Fruit fly (Drosophila melanogaster) whole organism, adult: ENCODE measurements around the gene CG43117.

Experiments used
- CG11617 ChIP-seq: fragments of 200-800 bp; sonication (Bioruptor generic); optimal IDR thresholded peaks from 2 replicates; lab custom pipeline; 2017; ENCODE audit warnings: mild to moderate bottlenecking, missing biosample characterization, missing genetic modification reagents, missing genetic modification characterization
- CG12768 ChIP-seq: fragments of 200-800 bp; sonication (Bioruptor generic); optimal IDR thresholded peaks from 2 replicates; lab custom pipeline; 2017; ENCODE audit warnings: missing biosample characterization, missing genetic modification characterization, mild to moderate bottlenecking, moderate library complexity, missing genetic modification reagents
- CG14711 ChIP-seq: fragments of 200-800 bp; sonication (Bioruptor generic); optimal IDR thresholded peaks from 2 replicates; lab custom pipeline; 2018; ENCODE audit warnings: missing biosample characterization, mild to moderate bottlenecking, missing genetic modification characterization, moderate library complexity
- CG1620 ChIP-seq: fragments of 200-800 bp; sonication (Bioruptor generic); optimal IDR thresholded peaks from 2 replicates; lab custom pipeline; 2016; ENCODE audit warnings: missing biosample characterization, missing genetic modification characterization
- CG33017 ChIP-seq: fragments of 200-800 bp; sonication (Bioruptor generic); optimal IDR thresholded peaks from 2 replicates; lab custom pipeline; 2018; ENCODE audit warnings: missing biosample characterization, mild to moderate bottlenecking, missing genetic modification characterization, moderate library complexity
- CG5204 ChIP-seq: fragments of 200-800 bp; sonication (Bioruptor generic); optimal IDR thresholded peaks from 2 replicates; lab custom pipeline; 2016; ENCODE audit warnings: missing biosample characterization, missing genetic modification characterization
- CG7045 ChIP-seq: fragments of 200-800 bp; sonication (Bioruptor generic); optimal IDR thresholded peaks from 2 replicates; lab custom pipeline; 2017; ENCODE audit warnings: missing biosample characterization, mild to moderate bottlenecking, missing genetic modification characterization
- CG7101 ChIP-seq: fragments of 200-800 bp; sonication (Bioruptor generic); optimal IDR thresholded peaks from 2 replicates; lab custom pipeline; 2018; ENCODE audit warnings: missing biosample characterization, mild to moderate bottlenecking, missing genetic modification characterization, moderate library complexity
- Clk ChIP-seq: fragments of 200-800 bp; sonication (Bioruptor generic); optimal IDR thresholded peaks from 2 replicates; lab custom pipeline; 2017; ENCODE audit warnings: missing biosample characterization, missing genetic modification characterization
- Crg-1 ChIP-seq: fragments of 200-800 bp; sonication (Bioruptor generic); optimal IDR thresholded peaks from 2 replicates; lab custom pipeline; 2016; ENCODE audit warnings: missing biosample characterization, missing genetic modification characterization
- Hr96 ChIP-seq: fragments of 200-800 bp; sonication (Bioruptor generic); optimal IDR thresholded peaks from 2 replicates; lab custom pipeline; 2016; ENCODE audit warnings: missing biosample characterization, missing genetic modification characterization
- Mnt ChIP-seq: fragments of 200-800 bp; sonication (Bioruptor generic); optimal IDR thresholded peaks from 2 replicates; lab custom pipeline; 2016; ENCODE audit warnings: missing biosample characterization, mild to moderate bottlenecking, missing genetic modification characterization
- bab1 ChIP-seq: fragments of 200-800 bp; sonication (Bioruptor generic); optimal IDR thresholded peaks from 3 replicates; lab custom pipeline; 2019; ENCODE audit warnings: missing biosample characterization, mild to moderate bottlenecking, missing genetic modification characterization, moderate library complexity
- cic ChIP-seq: fragments of 200-800 bp; sonication (Bioruptor generic); optimal IDR thresholded peaks from 2 replicates; lab custom pipeline; 2017; ENCODE audit warnings: missing biosample characterization, mild to moderate bottlenecking, missing genetic modification characterization, moderate library complexity
- cnc ChIP-seq, 2 experiments: fragments of >200 bp; optimal IDR thresholded peaks; 2 replicates each; lab custom pipeline; 2017
- kay ChIP-seq: fragments of 200-800 bp; sonication (Bioruptor generic); peaks from one replicate; lab custom pipeline; 2016; ENCODE audit warnings: missing biosample characterization, missing genetic modification characterization, borderline replicate concordance
- ovo ChIP-seq: fragments of 200-800 bp; sonication (Bioruptor generic); optimal IDR thresholded peaks from 2 replicates; lab custom pipeline; 2016; ENCODE audit warnings: missing biosample characterization, missing genetic modification characterization
- pad ChIP-seq: fragments of 200-800 bp; sonication (Bioruptor generic); optimal IDR thresholded peaks from 3 replicates; lab custom pipeline; 2017; ENCODE audit warnings: missing biosample characterization, missing genetic modification characterization, mild to moderate bottlenecking, moderate library complexity, missing genetic modification reagents
- tj ChIP-seq: fragments of 200-800 bp; sonication (Bioruptor generic); optimal IDR thresholded peaks from 3 replicates; lab custom pipeline; 2017; ENCODE audit warnings: missing biosample characterization, mild to moderate bottlenecking, missing genetic modification characterization, moderate library complexity
- toe ChIP-seq: fragments of 200-800 bp; sonication (Bioruptor generic); optimal IDR thresholded peaks from 2 replicates; lab custom pipeline; 2016; ENCODE audit warnings: missing biosample characterization, missing genetic modification characterization

Gene CG43117

DNA sequence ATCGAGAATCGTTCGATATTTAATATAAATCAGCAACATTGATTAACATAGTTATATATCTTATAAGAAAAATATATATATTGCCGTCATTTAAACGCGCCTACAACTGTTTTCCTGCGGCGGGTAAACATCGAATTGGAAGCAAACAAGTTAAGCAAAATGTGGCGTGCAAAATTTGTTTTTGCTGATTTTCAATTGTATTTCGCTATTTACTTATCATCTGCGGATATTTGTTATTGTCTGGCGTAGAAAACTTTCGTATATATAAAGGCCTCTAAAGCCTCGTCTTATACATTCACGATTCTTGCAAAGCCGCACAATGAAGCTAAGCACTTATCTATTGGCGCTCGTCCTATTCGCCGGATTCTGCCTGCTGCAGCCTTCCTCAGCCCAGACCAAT is at the start of gene CG43117:
Gene CG43117 (plus strand): TSS at position 301 of the 400 bp plus-strand sequence.
- no peak for TF ChIP-seq CG33017 (tag; lab: Kevin White, UChicago)
- no peak for TF ChIP-seq ovo (GFP tag; lab: Kevin White, UChicago)
- TF ChIP-seq toe (GFP tag; lab: Kevin White, UChicago), result no peak

DNA sequence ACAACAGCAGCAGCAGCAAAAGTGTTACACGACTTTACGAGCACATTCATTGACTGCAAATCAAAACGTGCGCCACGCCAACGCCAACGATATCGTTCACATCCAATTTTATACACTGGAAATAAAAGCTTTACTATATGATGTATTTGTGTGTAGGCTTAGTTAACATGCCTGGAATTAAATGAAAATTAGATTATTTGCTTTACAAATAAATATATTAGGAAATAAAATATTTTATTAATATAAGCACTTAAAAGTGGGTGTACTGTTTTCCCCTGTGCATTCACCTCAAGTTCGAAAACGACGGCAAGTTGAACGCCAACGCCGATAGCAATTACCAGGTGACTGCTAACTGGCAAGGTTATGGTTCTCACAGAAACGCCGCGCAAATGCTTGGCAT is 44.8 kb upstream of the CG43117 start:
- TF ChIP-seq kay (GFP tag; lab: Kevin White, UChicago) (no peak), CG12768 (GFP tag; lab: Kevin White, UChicago) (no peak), CG33017 (tag; lab: Kevin White, UChicago) (no peak), CG7045 (no peak), CG11617 (GFP tag; lab: Kevin White, UChicago) (no peak), pad (GFP tag; lab: Kevin White, UChicago) (no peak)

DNA sequence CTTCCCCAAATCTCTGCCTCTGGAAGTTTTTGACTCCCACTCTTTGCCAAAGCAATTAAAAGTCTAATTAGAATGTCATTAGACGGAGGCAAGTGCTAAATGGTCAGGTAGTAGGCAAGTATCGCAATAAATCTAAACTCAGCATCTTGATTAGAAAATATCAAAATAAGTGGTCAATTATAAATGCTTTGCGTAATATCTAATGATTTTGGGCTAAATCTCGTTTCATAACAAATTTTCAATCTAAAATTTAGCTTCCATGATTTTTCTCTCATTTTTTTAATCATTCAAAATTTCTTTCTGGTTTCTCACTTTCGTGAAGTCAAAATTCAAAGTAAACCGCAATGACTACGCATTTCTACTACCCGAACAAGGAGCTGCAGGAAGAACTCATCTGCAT is 40.8 kb upstream of the CG43117 start, which contains the start of gene Ald2:
Gene Ald2 (plus strand): TSS at position 301 of the 400 bp plus-strand sequence.
- no peak for TF ChIP-seq kay (GFP tag; lab: Kevin White, UChicago)
- TF ChIP-seq cic (GFP tag; lab: Kevin White, UChicago), result no peak
- no peak for TF ChIP-seq CG7101 (tag; lab: Kevin White, UChicago)
- TF ChIP-seq cnc (optimal IDR thresholded peaks at IDR 0.05; lab: Kevin White, UChicago), result no peak
- no peak for TF ChIP-seq bab1
- no peak for TF ChIP-seq CG5204 (GFP tag; lab: Kevin White, UChicago)
- no peak for TF ChIP-seq toe (GFP tag; lab: Kevin White, UChicago)

DNA sequence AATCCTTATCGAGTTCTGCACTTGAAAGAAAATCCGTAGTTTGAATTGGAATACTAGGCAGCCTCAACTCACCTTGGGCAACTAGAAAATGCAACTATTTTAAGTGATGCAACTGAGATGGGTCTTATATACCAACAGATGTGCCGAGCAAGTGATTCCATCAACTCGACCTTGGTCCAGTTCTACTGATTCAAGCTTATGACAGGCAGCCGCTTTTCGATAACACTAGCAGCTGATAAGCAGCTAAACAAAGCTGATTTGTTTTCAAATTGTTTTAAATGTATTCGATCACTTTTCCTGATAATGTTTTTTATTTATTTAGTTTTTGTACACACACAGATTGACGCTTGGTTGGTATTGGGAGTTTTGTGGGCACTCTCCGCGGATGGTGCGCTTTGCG is 29.6 kb upstream of the CG43117 start, which contains the start of gene CG6503:
Gene CG6503 (minus strand): TSS at position 101 of the 400 bp plus-strand sequence.
- TF ChIP-seq Mnt (GFP tag; lab: Kevin White, UChicago), result no peak
- no peak for TF ChIP-seq CG14711 (tag; lab: Kevin White, UChicago)
- no peak for TF ChIP-seq cnc (optimal IDR thresholded peaks at IDR 0.05; lab: Kevin White, UChicago)
- TF ChIP-seq Clk (GFP tag; lab: Kevin White, UChicago), result no peak

DNA sequence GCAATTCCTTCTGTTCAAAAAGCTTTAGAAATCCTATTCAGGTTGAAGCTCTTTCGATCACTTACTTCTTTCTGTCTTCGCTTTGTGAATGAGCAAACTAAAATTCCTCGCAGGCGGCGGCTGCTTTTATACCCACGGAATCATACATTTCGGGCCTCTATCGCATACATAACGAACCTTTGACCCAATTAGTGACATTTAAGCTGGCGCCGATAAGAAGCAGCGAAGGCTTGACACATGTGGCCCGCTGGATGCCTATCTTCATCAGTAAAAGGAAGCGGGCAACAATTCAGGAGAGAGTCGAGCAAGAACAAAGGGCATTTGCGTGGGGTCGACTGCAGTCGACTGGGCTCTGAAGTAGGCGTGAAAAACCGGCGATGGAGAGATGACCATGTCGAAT is 28.9 kb upstream of the CG43117 start, which contains the start of gene CG34291:
Gene CG34291 (minus strand): TSS at position 101 of the 400 bp plus-strand sequence.
- no peak for TF ChIP-seq CG33017 (tag; lab: Kevin White, UChicago)
- TF ChIP-seq tj (GFP tag; lab: Kevin White, UChicago), result no peak
- no peak for TF ChIP-seq Mnt (GFP tag; lab: Kevin White, UChicago)
- no peak for TF ChIP-seq pad (GFP tag; lab: Kevin White, UChicago)
- no peak for TF ChIP-seq cnc (optimal IDR thresholded peaks at IDR 0.05; lab: Kevin White, UChicago)
- TF ChIP-seq Clk (GFP tag; lab: Kevin White, UChicago), result no peak
- TF ChIP-seq CG14711 (tag; lab: Kevin White, UChicago), result no peak
- no peak for TF ChIP-seq ovo (GFP tag; lab: Kevin White, UChicago)
- no peak for TF ChIP-seq CG7101 (tag; lab: Kevin White, UChicago)
- no peak for TF ChIP-seq CG12768 (GFP tag; lab: Kevin White, UChicago)
- no peak for TF ChIP-seq Hr96
- TF ChIP-seq cic (GFP tag; lab: Kevin White, UChicago), result no peak
- TF ChIP-seq kay (GFP tag; lab: Kevin White, UChicago), result no peak
- no peak for TF ChIP-seq Crg-1 (GFP tag; lab: Kevin White, UChicago)
- no peak for TF ChIP-seq toe (GFP tag; lab: Kevin White, UChicago)
- no peak for TF ChIP-seq CG7045
- TF ChIP-seq CG5204 (GFP tag; lab: Kevin White, UChicago), result no peak

DNA sequence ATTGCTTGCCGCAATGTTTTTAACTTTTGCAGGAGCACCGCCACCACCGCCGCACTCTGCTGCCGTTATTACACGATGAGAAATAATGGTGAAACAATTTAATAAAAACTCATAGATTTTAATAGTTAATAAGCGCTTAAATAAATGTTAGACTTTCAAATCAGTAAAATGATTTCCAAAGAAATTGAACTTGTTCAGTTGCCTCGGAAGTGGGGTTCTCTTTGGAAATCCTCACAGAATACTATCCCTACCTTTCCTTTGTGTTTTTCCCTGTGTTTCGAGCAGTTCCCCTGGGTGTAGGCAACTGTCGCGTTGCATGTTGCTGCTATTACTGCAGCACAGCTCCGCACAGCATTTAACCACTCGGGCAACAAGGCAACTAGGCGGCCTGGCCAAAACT is 26.4 kb upstream of the CG43117 start:
- TF ChIP-seq CG11617 (GFP tag; lab: Kevin White, UChicago) (no peak), pad (GFP tag; lab: Kevin White, UChicago) (no peak), Hr96 (no peak), bab1 (no peak), kay (GFP tag; lab: Kevin White, UChicago) (no peak), CG5204 (GFP tag; lab: Kevin White, UChicago) (no peak), CG12768 (GFP tag; lab: Kevin White, UChicago) (no peak), ovo (GFP tag; lab: Kevin White, UChicago) (no peak), tj (GFP tag; lab: Kevin White, UChicago) (no peak), Clk (GFP tag; lab: Kevin White, UChicago) (no peak), toe (GFP tag; lab: Kevin White, UChicago) (no peak), CG7101 (tag; lab: Kevin White, UChicago) (no peak), CG7045 (no peak), Mnt (GFP tag; lab: Kevin White, UChicago) (no peak), cnc (optimal IDR thresholded peaks at IDR 0.05; lab: Kevin White, UChicago) (no peak), CG1620 (GFP tag; lab: Kevin White, UChicago) (no peak), cic (GFP tag; lab: Kevin White, UChicago) (no peak), CG14711 (tag; lab: Kevin White, UChicago) (no peak), Crg-1 (GFP tag; lab: Kevin White, UChicago) (no peak), CG33017 (tag; lab: Kevin White, UChicago) (no peak)

DNA sequence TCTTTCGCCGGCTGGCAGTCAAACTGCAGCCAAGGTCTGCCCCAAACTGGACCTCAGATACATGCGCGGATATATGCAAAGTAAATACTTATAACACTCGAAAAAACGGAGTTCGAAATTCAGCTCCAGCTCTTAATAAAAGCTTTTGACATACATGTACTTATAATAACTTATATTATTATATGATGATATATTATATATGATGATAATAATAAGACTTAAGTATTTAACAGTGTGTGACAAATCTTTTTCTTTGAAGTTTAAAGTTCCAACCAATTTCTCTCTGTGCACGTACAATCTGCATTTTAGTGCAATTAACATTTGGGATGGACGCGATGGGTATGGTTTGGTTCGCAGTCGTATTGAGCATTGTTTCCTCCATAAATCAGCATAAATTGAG is 25.0 kb upstream of the CG43117 start:
- TF ChIP-seq toe (GFP tag; lab: Kevin White, UChicago) (no peak), Hr96 (no peak), CG14711 (tag; lab: Kevin White, UChicago) (no peak), pad (GFP tag; lab: Kevin White, UChicago) (no peak), CG1620 (GFP tag; lab: Kevin White, UChicago) (no peak), Crg-1 (GFP tag; lab: Kevin White, UChicago) (no peak), CG7101 (tag; lab: Kevin White, UChicago) (no peak), kay (GFP tag; lab: Kevin White, UChicago) (no peak), Mnt (GFP tag; lab: Kevin White, UChicago) (no peak), Clk (GFP tag; lab: Kevin White, UChicago) (no peak), CG12768 (GFP tag; lab: Kevin White, UChicago) (no peak), cnc (optimal IDR thresholded peaks at IDR 0.05; lab: Kevin White, UChicago) (no peak), CG7045 (no peak), CG33017 (tag; lab: Kevin White, UChicago) (no peak), cic (GFP tag; lab: Kevin White, UChicago) (no peak), CG11617 (GFP tag; lab: Kevin White, UChicago) (no peak), ovo (GFP tag; lab: Kevin White, UChicago) (no peak), tj (GFP tag; lab: Kevin White, UChicago) (no peak), CG5204 (GFP tag; lab: Kevin White, UChicago) (no peak)
